Worm (Caenorhabditis elegans) whole organism, L2 larva: ENCODE data around the gene ZC262.2.

Experiments
- sma-9 ChIP-seq, 2 experiments: fragments of 150-350 bp in 1 of 2; sonication (generic microtip) in 1 of 2; optimal IDR thresholded peaks; 2 replicates each; lab custom pipeline; 2014 to 2016; ENCODE audit warnings: missing genetic modification characterization in 2 of 2, mild to moderate bottlenecking in 1 of 2, missing biosample characterization in 1 of 2, missing compliant biosample characterization in 1 of 2, missing genetic modification reagents in 1 of 2, moderate library complexity in 1 of 2
- ztf-11 ChIP-seq: sonication (generic microtip); optimal IDR thresholded peaks from 2 replicates; lab custom pipeline; 2017; ENCODE audit warnings: missing biosample characterization, missing genetic modification characterization

DNA sequence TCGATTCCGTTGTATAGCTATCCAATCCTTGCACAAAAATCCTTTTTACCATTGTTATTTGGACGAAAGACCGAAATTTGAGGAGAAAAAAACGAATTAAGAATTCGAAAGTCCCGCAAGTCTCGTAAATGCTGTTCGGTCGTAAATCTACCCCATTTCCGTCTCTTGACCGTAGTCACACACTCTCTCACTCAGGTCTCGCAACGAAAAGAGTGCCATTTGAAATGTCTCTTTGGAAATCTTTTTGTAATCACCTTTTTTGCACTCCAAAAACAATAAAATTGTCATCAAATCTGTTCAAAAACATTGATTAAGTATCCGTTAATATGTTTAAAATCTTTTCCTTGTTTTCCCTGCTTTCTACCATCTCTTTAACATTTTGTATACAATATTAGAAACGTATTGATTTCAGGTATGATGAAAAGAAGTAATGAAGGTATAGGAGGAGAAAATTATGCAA lies 26.4 kb downstream of the ZC262.2 start, which contains the start of the genes R05D3.8 and rfp-1:
- no peak for TF ChIP-seq ztf-11
- peak; percentile 74 for TF ChIP-seq sma-9 (GFP tag; optimal IDR thresholded peaks at IDR 0.05; lab: Kevin White, UChicago)
- no peak for TF ChIP-seq sma-9 (tag; optimal IDR thresholded peaks at IDR 0.05; lab: Kevin White, UChicago)
